Fruit fly (Drosophila melanogaster): ENCODE data around the gene B52.

The B52 gene

DNA sequence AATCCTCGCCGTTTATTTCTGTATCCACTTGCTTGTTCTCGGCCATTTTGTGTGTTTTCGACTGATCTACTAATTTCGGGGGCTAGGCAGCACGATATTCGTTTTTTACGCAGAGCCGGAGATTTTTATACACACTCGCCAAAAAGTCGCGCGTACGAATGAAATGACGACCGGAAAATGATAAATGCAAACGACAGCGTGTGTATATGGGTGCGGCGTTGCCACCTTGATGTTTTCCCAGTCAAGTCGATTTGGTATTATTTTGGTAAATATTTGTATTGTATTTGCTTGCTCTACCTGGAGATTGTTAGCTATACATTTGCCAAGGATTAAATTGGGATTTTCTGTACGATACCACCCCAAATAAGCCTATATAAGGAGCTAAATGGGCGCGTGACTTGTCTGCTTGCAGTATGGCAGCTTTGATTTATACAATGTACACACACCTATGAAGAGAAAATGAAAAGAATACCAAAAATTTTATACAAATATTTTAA is 15.2 kb upstream of the B52 start, which contains the start of gene sqd (continued):
- TF ChIP-seq HLH4C (GFP tag; IDR thresholded peaks at IDR 0.05; ENCODE audit: partially characterized antibody), result no peak
- TF ChIP-seq ATbp (GFP tag; optimal IDR thresholded peaks at IDR 0.05), result no peak
- peak; percentile 17 for TF ChIP-seq Deaf1 (tag; optimal IDR thresholded peaks at IDR 0.05)
- peak; percentile 49 for TF ChIP-seq gro (GFP tag; optimal IDR thresholded peaks at IDR 0.05)
- peak; percentile 20 for TF ChIP-seq zfh2 (GFP tag; optimal IDR thresholded peaks at IDR 0.05)
- peak; percentile 63 for TF ChIP-seq odd (GFP tag; optimal IDR thresholded peaks at IDR 0.05)
- peak; percentile 47 for TF ChIP-seq CG31365 (tag; optimal IDR thresholded peaks at IDR 0.05)
- no peak for TF ChIP-seq unc-4 (GFP tag; IDR thresholded peaks at IDR 0.05; ENCODE audit: partially characterized antibody)
- no peak for TF ChIP-seq bowl (GFP tag; IDR thresholded peaks at IDR 0.05)
- 0 out of 2 replicates have a peak, but pooled peaks have one; percentile 34 for TF ChIP-seq sim (GFP tag; IDR thresholded peaks at IDR 0.05)
- peak; percentile 51; the same call in 1 of the 2 replicates for TF ChIP-seq CG7372 (GFP tag; IDR thresholded peaks at IDR 0.05)
- TF ChIP-seq Bteb2 (GFP tag; optimal IDR thresholded peaks at IDR 0.05), result peak; percentile 14
- TF ChIP-seq CG9215 (GFP tag; IDR thresholded peaks at IDR 0.05), result no peak
- TF ChIP-seq CG9437 (GFP tag; optimal IDR thresholded peaks at IDR 0.05), result no peak
- TF ChIP-seq gsb-n (tag; optimal IDR thresholded peaks at IDR 0.05), result peak; percentile 12
- TF ChIP-seq Lhr (GFP tag; optimal IDR thresholded peaks at IDR 0.05), result no peak
- peak; percentile 13 for TF ChIP-seq CG1529 (GFP tag; optimal IDR thresholded peaks at IDR 0.05)
- TF ChIP-seq CTCF (GFP tag; optimal IDR thresholded peaks at IDR 0.05), result peak; percentile 4
- TF ChIP-seq CHES-1-like (GFP tag; optimal IDR thresholded peaks at IDR 0.05), result no peak
- TF ChIP-seq sens (GFP tag), result peak; percentile 92
- peak; percentile 40; the same call in 1 of the 2 replicates for TF ChIP-seq CG17328 (GFP tag; IDR thresholded peaks at IDR 0.05)
- TF ChIP-seq CG4360 (GFP tag; IDR thresholded peaks at IDR 0.05), result 0 out of 2 replicates have a peak, but pooled peaks have one; percentile 15
- peak; percentile 68 for TF ChIP-seq CG2116 (GFP tag; optimal IDR thresholded peaks at IDR 0.05)
- TF ChIP-seq CG10209 (GFP tag; optimal IDR thresholded peaks at IDR 0.05), result peak; percentile 60
- peak; percentile 45 for TF ChIP-seq mam (GFP tag; optimal IDR thresholded peaks at IDR 0.05)
- peak; percentile 10 for TF ChIP-seq CG2712 (tag; optimal IDR thresholded peaks at IDR 0.05)
- TF ChIP-seq Aef1 (GFP tag; IDR thresholded peaks at IDR 0.05), result no peak
- TF ChIP-seq CG6175 (GFP tag; IDR thresholded peaks at IDR 0.05), result no peak
- no peak for TF ChIP-seq tgo (GFP tag; IDR thresholded peaks at IDR 0.05)
- peak; percentile 70 for TF ChIP-seq wek (GFP tag; optimal IDR thresholded peaks at IDR 0.05)
- TF ChIP-seq CG6854 (GFP tag; optimal IDR thresholded peaks at IDR 0.05), result peak; percentile 64
- TF ChIP-seq Lpt (GFP tag; optimal IDR thresholded peaks at IDR 0.05), result no peak
- peak; percentile 3 for TF ChIP-seq pum (GFP tag; optimal IDR thresholded peaks at IDR 0.05)
- no peak for TF ChIP-seq ham (GFP tag; IDR thresholded peaks at IDR 0.05)
- TF ChIP-seq CG9817 (tag; optimal IDR thresholded peaks at IDR 0.05), result peak; percentile 39
- peak; percentile 32 for TF ChIP-seq Sox100B (GFP tag; optimal IDR thresholded peaks at IDR 0.05)
- TF ChIP-seq nau (GFP tag; optimal IDR thresholded peaks at IDR 0.05), result no peak
- TF ChIP-seq Hmr (GFP tag; optimal IDR thresholded peaks at IDR 0.05), result peak; percentile 56
- TF ChIP-seq Fer3 (tag; optimal IDR thresholded peaks at IDR 0.05), result peak; percentile 56
- no peak for TF ChIP-seq h (optimal IDR thresholded peaks at IDR 0.05)
- peak; percentile 58 for TF ChIP-seq pzg (GFP tag; optimal IDR thresholded peaks at IDR 0.05)
- no peak for TF ChIP-seq CG7928 (GFP tag; optimal IDR thresholded peaks at IDR 0.05)
- peak; percentile 64 for TF ChIP-seq CG8359 (GFP tag; optimal IDR thresholded peaks at IDR 0.05; ENCODE audit: borderline replicate concordance)
- peak; percentile 72 for TF ChIP-seq CG3281 (GFP tag; optimal IDR thresholded peaks at IDR 0.05)
- TF ChIP-seq tup (GFP tag; optimal IDR thresholded peaks at IDR 0.05), result no peak
- no peak for TF ChIP-seq sc (optimal IDR thresholded peaks at IDR 0.05)
- TF ChIP-seq sc (GFP tag; optimal IDR thresholded peaks at IDR 0.05), result peak; percentile 3
- TF ChIP-seq knrl (GFP tag; IDR thresholded peaks at IDR 0.05; ENCODE audit: partially characterized antibody), result no peak
- TF ChIP-seq CG7271 (tag; optimal IDR thresholded peaks at IDR 0.05), result no peak
- TF ChIP-seq lov (optimal IDR thresholded peaks at IDR 0.05), result no peak
- TF ChIP-seq lov (GFP tag; IDR thresholded peaks at IDR 0.05), result no peak
- TF ChIP-seq trh (GFP tag; optimal IDR thresholded peaks at IDR 0.05), result no peak
